Worm (Caenorhabditis elegans): ENCODE measurements around the gene pqn-84.

pqn-84 gene

ce11 chrIII:11730312-11730711, 30.3 kb downstream of the pqn-84 start, which contains the start of gene Y41C4A.18:
Gene Y41C4A.18, plus strand, starts transcription at chrIII:11730612.
- TF ChIP-seq scrt-1 (GFP tag; IDR thresholded peaks at IDR 0.05) (no peak), sea-1 (GFP tag; conservative IDR thresholded peaks at IDR 0.05) (no peak), tra-4 (tag; optimal IDR thresholded peaks at IDR 0.05) (no peak), flt-1 (GFP tag; IDR thresholded peaks at IDR 0.05) (no peak), ets-7 (tag; optimal IDR thresholded peaks at IDR 0.05) (no peak), pes-1 (GFP tag; IDR thresholded peaks at IDR 0.05) (no peak), ceh-13 (GFP tag; optimal IDR thresholded peaks at IDR 0.05) (no peak), F13C5.2 (tag; optimal IDR thresholded peaks at IDR 0.05) (no peak), hnd-1 (tag; optimal IDR thresholded peaks at IDR 0.05) (no peak), tbx-11 (GFP tag; IDR thresholded peaks at IDR 0.05) (no peak), ama-1 (optimal IDR thresholded peaks at IDR 0.05) (no peak), B0310.2 (tag; optimal IDR thresholded peaks at IDR 0.05) (no peak)

ce11 chrIII:11730850-11731249, 30.8 kb downstream of the pqn-84 start:
- TF ChIP-seq ceh-13 (GFP tag; optimal IDR thresholded peaks at IDR 0.05) (no peak), hnd-1 (tag; optimal IDR thresholded peaks at IDR 0.05) (no peak), flt-1 (GFP tag; IDR thresholded peaks at IDR 0.05) (no peak), scrt-1 (GFP tag; IDR thresholded peaks at IDR 0.05) (no peak), tbx-11 (GFP tag; IDR thresholded peaks at IDR 0.05) (no peak), tbx-37 (GFP tag; conservative IDR thresholded peaks at IDR 0.05) (no peak)

ce11 chrIII:11731491-11731890, 31.4 kb downstream of the pqn-84 start:
- no peak for TF ChIP-seq aly-1 (tag; optimal IDR thresholded peaks at IDR 0.05)
- no peak for TF ChIP-seq hmg-4 (GFP tag; optimal IDR thresholded peaks at IDR 0.05)
- TF ChIP-seq tbx-37 (GFP tag; conservative IDR thresholded peaks at IDR 0.05), result no peak
- TF ChIP-seq F13C5.2 (tag; optimal IDR thresholded peaks at IDR 0.05), result no peak
- no peak for TF ChIP-seq ceh-36 (tag; optimal IDR thresholded peaks at IDR 0.05)
- TF ChIP-seq ama-1 (optimal IDR thresholded peaks at IDR 0.05), result no peak
- TF ChIP-seq ets-7 (tag; optimal IDR thresholded peaks at IDR 0.05), result no peak
- no peak for TF ChIP-seq hnd-1 (tag; optimal IDR thresholded peaks at IDR 0.05)

- no peak for TF ChIP-seq ceh-13 (GFP tag; optimal IDR thresholded peaks at IDR 0.05)
- no peak for TF ChIP-seq F13C5.2 (tag; optimal IDR thresholded peaks at IDR 0.05)
- TF ChIP-seq hnd-1 (tag; optimal IDR thresholded peaks at IDR 0.05), result no peak
- TF ChIP-seq tra-4 (tag; optimal IDR thresholded peaks at IDR 0.05), result no peak
- no peak for TF ChIP-seq hmg-4 (GFP tag; optimal IDR thresholded peaks at IDR 0.05)
- no peak for TF ChIP-seq scrt-1 (GFP tag; IDR thresholded peaks at IDR 0.05)
- no peak for TF ChIP-seq aly-1 (tag; optimal IDR thresholded peaks at IDR 0.05)
- no peak for TF ChIP-seq tbx-11 (GFP tag; IDR thresholded peaks at IDR 0.05)
- TF ChIP-seq tbx-37 (GFP tag; conservative IDR thresholded peaks at IDR 0.05), result no peak
- no peak for TF ChIP-seq B0310.2 (tag; optimal IDR thresholded peaks at IDR 0.05)
- TF ChIP-seq pes-1 (GFP tag; IDR thresholded peaks at IDR 0.05), result no peak
- no peak for TF ChIP-seq ceh-36 (tag; optimal IDR thresholded peaks at IDR 0.05)
- TF ChIP-seq sea-1 (GFP tag; conservative IDR thresholded peaks at IDR 0.05), result no peak
- no peak for TF ChIP-seq ama-1 (optimal IDR thresholded peaks at IDR 0.05)
- no peak for TF ChIP-seq flt-1 (GFP tag; IDR thresholded peaks at IDR 0.05)
- no peak for TF ChIP-seq ets-7 (tag; optimal IDR thresholded peaks at IDR 0.05)
- TF ChIP-seq hmbx-1 (tag; optimal IDR thresholded peaks at IDR 0.05), result no peak
Observed at ce11 chrIII:11732056-11732455, 32.0 kb downstream of the pqn-84 start, which contains the start of gene Y41C4A.21. Gene Y41C4A.21, plus strand, starts transcription at chrIII:11732356.

- TF ChIP-seq flt-1 (GFP tag; IDR thresholded peaks at IDR 0.05) (no peak), scrt-1 (GFP tag; IDR thresholded peaks at IDR 0.05) (no peak), pes-1 (GFP tag; IDR thresholded peaks at IDR 0.05) (no peak), hmbx-1 (tag; optimal IDR thresholded peaks at IDR 0.05) (no peak), hnd-1 (tag; optimal IDR thresholded peaks at IDR 0.05) (no peak), aly-1 (tag; optimal IDR thresholded peaks at IDR 0.05) (no peak), tra-4 (tag; optimal IDR thresholded peaks at IDR 0.05) (no peak), ama-1 (optimal IDR thresholded peaks at IDR 0.05) (no peak), hmg-4 (GFP tag; optimal IDR thresholded peaks at IDR 0.05) (no peak), ets-7 (tag; optimal IDR thresholded peaks at IDR 0.05) (no peak), ceh-13 (GFP tag; optimal IDR thresholded peaks at IDR 0.05) (no peak), sea-1 (GFP tag; conservative IDR thresholded peaks at IDR 0.05) (no peak), F13C5.2 (tag; optimal IDR thresholded peaks at IDR 0.05) (no peak), B0310.2 (tag; optimal IDR thresholded peaks at IDR 0.05) (no peak), tbx-37 (GFP tag; conservative IDR thresholded peaks at IDR 0.05) (no peak), ceh-36 (tag; optimal IDR thresholded peaks at IDR 0.05) (no peak), tbx-11 (GFP tag; IDR thresholded peaks at IDR 0.05) (no peak)
Observed at ce11 chrIII:11732943-11733342, 32.9 kb downstream of the pqn-84 start.

ce11 chrIII:11737527-11737926, 37.5 kb downstream of the pqn-84 start, which contains the start of gene sup-1:
Gene sup-1, minus strand, starts transcription at chrIII:11737627.
- TF ChIP-seq ceh-13 (GFP tag; optimal IDR thresholded peaks at IDR 0.05) (no peak), scrt-1 (GFP tag; IDR thresholded peaks at IDR 0.05) (no peak), ceh-36 (tag; optimal IDR thresholded peaks at IDR 0.05) (no peak), pes-1 (GFP tag; IDR thresholded peaks at IDR 0.05) (no peak)

- TF ChIP-seq ama-1 (optimal IDR thresholded peaks at IDR 0.05) (no peak), flt-1 (GFP tag; IDR thresholded peaks at IDR 0.05) (no peak), F13C5.2 (tag; optimal IDR thresholded peaks at IDR 0.05) (no peak), hmbx-1 (tag; optimal IDR thresholded peaks at IDR 0.05) (no peak), pes-1 (GFP tag; IDR thresholded peaks at IDR 0.05) (no peak), ceh-36 (tag; optimal IDR thresholded peaks at IDR 0.05) (no peak), aly-1 (tag; optimal IDR thresholded peaks at IDR 0.05) (no peak), hmg-4 (GFP tag; optimal IDR thresholded peaks at IDR 0.05) (no peak), tbx-11 (GFP tag; IDR thresholded peaks at IDR 0.05) (no peak), tbx-37 (GFP tag; conservative IDR thresholded peaks at IDR 0.05) (no peak), sea-1 (GFP tag; conservative IDR thresholded peaks at IDR 0.05) (no peak), tra-4 (tag; optimal IDR thresholded peaks at IDR 0.05) (no peak), ets-7 (tag; optimal IDR thresholded peaks at IDR 0.05) (no peak), ceh-13 (GFP tag; optimal IDR thresholded peaks at IDR 0.05) (no peak), scrt-1 (GFP tag; IDR thresholded peaks at IDR 0.05) (no peak)
Observed at ce11 chrIII:11738482-11738881, 38.4 kb downstream of the pqn-84 start.

- TF ChIP-seq sea-1 (GFP tag; conservative IDR thresholded peaks at IDR 0.05) (no peak), ets-7 (tag; optimal IDR thresholded peaks at IDR 0.05) (no peak), pes-1 (GFP tag; IDR thresholded peaks at IDR 0.05) (no peak), flt-1 (GFP tag; IDR thresholded peaks at IDR 0.05) (no peak), F13C5.2 (tag; optimal IDR thresholded peaks at IDR 0.05) (no peak), hmg-4 (GFP tag; optimal IDR thresholded peaks at IDR 0.05) (no peak), hnd-1 (tag; optimal IDR thresholded peaks at IDR 0.05) (no peak), tbx-37 (GFP tag; conservative IDR thresholded peaks at IDR 0.05) (no peak), hmbx-1 (tag; optimal IDR thresholded peaks at IDR 0.05) (no peak), ama-1 (optimal IDR thresholded peaks at IDR 0.05) (no peak), aly-1 (tag; optimal IDR thresholded peaks at IDR 0.05) (no peak), B0310.2 (tag; optimal IDR thresholded peaks at IDR 0.05) (no peak), tra-4 (tag; optimal IDR thresholded peaks at IDR 0.05) (no peak), scrt-1 (GFP tag; IDR thresholded peaks at IDR 0.05) (no peak), tbx-11 (GFP tag; IDR thresholded peaks at IDR 0.05) (no peak), ceh-36 (tag; optimal IDR thresholded peaks at IDR 0.05) (no peak)
Observed at ce11 chrIII:11740868-11741267, 40.8 kb downstream of the pqn-84 start.
